Worm (Caenorhabditis elegans): ENCODE measurements around the gene srlf-9.
A peak's percentile ranks its signal among the peaks of the same experiment; 100 is the strongest.

srlf-9 gene

ce11 chrIII:13359847-13360246, 41.7 kb downstream of the srlf-9 start (continued):
- TF ChIP-seq vab-7 (GFP tag; IDR thresholded peaks at IDR 0.05) (no peak), F44E2.7 (GFP tag; IDR thresholded peaks at IDR 0.05) (no peak), dpl-1 (GFP tag; optimal IDR thresholded peaks at IDR 0.05) (peak; percentile 32)

DNA sequence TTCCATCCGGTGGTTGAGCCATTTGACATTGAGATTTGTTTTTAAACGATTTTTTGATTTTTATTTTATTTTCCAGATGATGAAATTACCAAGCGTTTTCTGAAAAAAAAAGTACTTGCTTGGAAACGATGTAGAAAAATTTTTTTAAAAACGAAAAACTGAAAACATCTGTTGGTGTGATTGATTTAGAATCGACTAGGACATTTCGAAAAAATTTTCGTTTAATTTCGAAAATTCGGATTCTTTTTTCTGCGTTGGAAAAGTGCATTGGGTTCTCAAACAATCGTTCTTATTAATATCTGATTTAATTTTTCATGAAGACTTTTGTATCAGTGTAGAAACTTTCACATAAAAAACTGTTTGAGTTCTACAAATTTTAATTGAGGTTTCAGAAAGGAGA, 42.3 kb downstream of the srlf-9 start, which contains the start of gene F53A2.9:
F53A2.9 (minus strand) TSS at position 101 of the 400 bp plus-strand sequence.
- TF ChIP-seq nhr-76 (tag; optimal IDR thresholded peaks at IDR 0.05) (no peak), daf-8 (GFP tag; IDR thresholded peaks at IDR 0.05) (no peak), aha-1 (tag) (no peak), F37D6.2 (tag; optimal IDR thresholded peaks at IDR 0.05) (no peak), hif-1 (tag; optimal IDR thresholded peaks at IDR 0.05) (no peak), duxl-1 (tag; optimal IDR thresholded peaks at IDR 0.05; ENCODE audit: poor library complexity) (no peak), hlh-11 (tag; optimal IDR thresholded peaks at IDR 0.05) (no peak), nhr-10 (tag; optimal IDR thresholded peaks at IDR 0.05) (no peak), php-3 (GFP tag; IDR thresholded peaks at IDR 0.05) (no peak), nhr-237 (tag; optimal IDR thresholded peaks at IDR 0.05) (no peak)

DNA sequence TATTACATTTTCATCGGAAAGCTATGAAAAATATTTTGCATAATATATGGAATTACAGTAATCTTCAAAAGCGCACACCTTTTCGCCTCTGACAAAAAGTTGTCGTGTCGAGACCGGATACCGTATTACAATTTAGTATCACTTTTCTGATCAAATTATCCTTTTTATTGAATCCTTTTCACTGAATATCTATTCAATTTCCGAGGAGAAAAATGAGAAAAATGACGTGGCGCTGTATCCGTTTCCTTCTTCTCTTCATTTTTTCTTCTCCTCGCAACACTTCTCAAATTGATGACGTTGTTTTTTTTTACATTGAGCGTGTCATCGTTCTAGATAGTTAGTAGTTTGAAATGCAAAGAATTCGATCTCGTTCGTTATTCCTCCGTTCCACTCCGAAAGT, 50.6 kb downstream of the srlf-9 start:
- no peak for TF ChIP-seq spr-1 (tag; optimal IDR thresholded peaks at IDR 0.05)
- TF ChIP-seq ctbp-1 (GFP tag; IDR thresholded peaks at IDR 0.05) = peak; percentile 25; the same call in 1 of the 2 replicates
- TF ChIP-seq ces-1 (GFP tag; optimal IDR thresholded peaks at IDR 0.05) = peak; percentile 82
- no peak for TF ChIP-seq nhr-11 (tag; optimal IDR thresholded peaks at IDR 0.05)
- TF ChIP-seq lsy-2 (tag; optimal IDR thresholded peaks at IDR 0.05) = peak in 1 of 2 experiments; percentile 37
- TF ChIP-seq snpc-1.2 (GFP tag; IDR thresholded peaks at IDR 0.05) = no peak

Measured in whole organism, L4 larva.